Fruit fly (Drosophila melanogaster) whole organism, prepupa: ENCODE results near the gene CG3987.

Experiments used
- Blimp-1 ChIP-seq: fragments of 200-800 bp; sonication (Bioruptor generic); optimal IDR thresholded peaks from 3 replicates; lab custom pipeline; 2017; ENCODE audit warnings: missing biosample characterization, missing genetic modification characterization, mild to moderate bottlenecking, moderate library complexity, missing genetic modification reagents
- CG10669 ChIP-seq: fragments of 200-800 bp; sonication (Bioruptor generic); optimal IDR thresholded peaks from 3 replicates; lab custom pipeline; 2018; ENCODE audit warnings: missing biosample characterization, mild to moderate bottlenecking, missing genetic modification characterization, moderate library complexity
- CG11294 ChIP-seq: fragments of 200-800 bp; sonication (Bioruptor generic); IDR thresholded peaks from 2 replicates; pipeline ENCODE4 v1.3.6; 2022; ENCODE audit warnings: missing biosample characterization, missing genetic modification characterization
- CG11762 ChIP-seq: fragments of 200-800 bp; sonication (Bioruptor generic); optimal IDR thresholded peaks from 3 replicates; lab custom pipeline; 2016; ENCODE audit warnings: missing biosample characterization, missing genetic modification characterization; ENCODE audit not compliant: insufficient read depth
- CG11902 ChIP-seq: fragments of 200-800 bp; sonication (Bioruptor generic); optimal IDR thresholded peaks from 3 replicates; lab custom pipeline; 2016; ENCODE audit warnings: missing biosample characterization, missing genetic modification characterization
- CG15336 ChIP-seq: fragments of 200-800 bp; sonication (Bioruptor generic); IDR thresholded peaks from 2 replicates; pipeline ENCODE4 v1.3.6; 2022; ENCODE audit warnings: missing biosample characterization, missing genetic modification characterization
- CG1621 ChIP-seq: fragments of 200-800 bp; sonication (Bioruptor generic); optimal IDR thresholded peaks from 3 replicates; lab custom pipeline; 2018; ENCODE audit warnings: missing biosample characterization, mild to moderate bottlenecking, missing genetic modification characterization
- CG16779 ChIP-seq: fragments of 200-800 bp; sonication (Bioruptor generic); optimal IDR thresholded peaks from 3 replicates; lab custom pipeline; 2017; ENCODE audit warnings: missing biosample characterization, mild to moderate bottlenecking, missing genetic modification characterization
- CG3032 ChIP-seq: fragments of 200-800 bp; optimal IDR thresholded peaks from 2 replicates; lab custom pipeline; 2019; ENCODE audit warnings: missing biosample characterization, mild to moderate bottlenecking, missing genetic modification characterization, moderate library complexity
- CG31627 ChIP-seq: fragments of 200-800 bp; sonication (Bioruptor generic); optimal IDR thresholded peaks from 3 replicates; lab custom pipeline; 2016; ENCODE audit warnings: missing biosample characterization, missing genetic modification characterization
- CG34406 ChIP-seq: fragments of 200-800 bp; sonication (Bioruptor generic); optimal IDR thresholded peaks from 3 replicates; lab custom pipeline; 2016; ENCODE audit warnings: missing biosample characterization, missing genetic modification characterization
- CG4318 ChIP-seq: fragments of 200-800 bp; sonication (Bioruptor generic); optimal IDR thresholded peaks from 3 replicates; lab custom pipeline; 2017; ENCODE audit warnings: missing biosample characterization, mild to moderate bottlenecking, missing genetic modification characterization
- CG6163 ChIP-seq: fragments of 200-800 bp; sonication (Bioruptor generic); IDR thresholded peaks from 3 replicates; pipeline ENCODE4 v1.3.6; 2022; ENCODE audit warnings: missing biosample characterization, missing genetic modification characterization
- CG6276 ChIP-seq: fragments of 200-800 bp; sonication (Bioruptor generic); optimal IDR thresholded peaks from 2 replicates; lab custom pipeline; 2017; ENCODE audit warnings: missing biosample characterization, mild to moderate bottlenecking, missing genetic modification characterization
- CG6792 ChIP-seq: fragments of 200-800 bp; sonication (Bioruptor generic); optimal IDR thresholded peaks from 3 replicates; lab custom pipeline; 2016; ENCODE audit warnings: missing biosample characterization, missing genetic modification characterization
- CG7368 ChIP-seq: fragments of 200-800 bp; sonication (Bioruptor generic); optimal IDR thresholded peaks from 3 replicates; lab custom pipeline; 2016; ENCODE audit warnings: missing biosample characterization, missing genetic modification characterization
- CG8632 ChIP-seq: fragments of 200-800 bp; sonication (Bioruptor generic); optimal IDR thresholded peaks from 3 replicates; lab custom pipeline; 2016; ENCODE audit warnings: missing biosample characterization, missing genetic modification characterization
- Eip75B ChIP-seq: fragments of 200-800 bp; sonication (Bioruptor generic); optimal IDR thresholded peaks from 3 replicates; lab custom pipeline; 2016; ENCODE audit warnings: missing biosample characterization, missing genetic modification characterization
- Eip78C ChIP-seq: fragments of 200-800 bp; sonication (Bioruptor generic); peaks from one replicate; lab custom pipeline; 2016; ENCODE audit warnings: missing biosample characterization, missing genetic modification characterization
- Eip93F ChIP-seq: fragments of 200-800 bp; sonication (Bioruptor generic); optimal IDR thresholded peaks from 2 replicates; lab custom pipeline; 2016; ENCODE audit warnings: missing biosample characterization, mild to moderate bottlenecking, missing genetic modification characterization
- Ets21C ChIP-seq: fragments of 200-800 bp; sonication (Bioruptor generic); optimal IDR thresholded peaks from 3 replicates; lab custom pipeline; 2016; ENCODE audit warnings: missing biosample characterization, missing genetic modification characterization
- Ets96B ChIP-seq: fragments of 200-800 bp; optimal IDR thresholded peaks from 2 replicates; lab custom pipeline; 2019; ENCODE audit warnings: missing biosample characterization, mild to moderate bottlenecking, missing genetic modification characterization, moderate library complexity
- Gug ChIP-seq: fragments of 200-800 bp; sonication (Bioruptor generic); IDR thresholded peaks from 2 replicates; pipeline ENCODE4 v1.3.6; 2022; ENCODE audit warnings: missing biosample characterization, missing genetic modification characterization
- Hr38 ChIP-seq: sonication (Bioruptor generic); optimal IDR thresholded peaks from 2 replicates; lab custom pipeline; 2016; ENCODE audit warnings: missing biosample characterization, missing genetic modification characterization
- Met ChIP-seq: fragments of 200-800 bp; sonication (Bioruptor generic); optimal IDR thresholded peaks from 3 replicates; lab custom pipeline; 2016; ENCODE audit warnings: missing biosample characterization, missing genetic modification characterization
- OdsH ChIP-seq: fragments of 200-800 bp; sonication (Bioruptor generic); optimal IDR thresholded peaks from 3 replicates; lab custom pipeline; 2016; ENCODE audit warnings: missing biosample characterization, missing genetic modification characterization
- Smox ChIP-seq: fragments of 200-800 bp; sonication (Bioruptor generic); optimal IDR thresholded peaks from 3 replicates; lab custom pipeline; 2016; ENCODE audit warnings: missing biosample characterization, missing genetic modification characterization
- Sox102F ChIP-seq: fragments of 200-800 bp; sonication (Bioruptor generic); optimal IDR thresholded peaks from 2 replicates; lab custom pipeline; 2016; ENCODE audit warnings: missing biosample characterization, mild to moderate bottlenecking, missing genetic modification characterization
- Sox15 ChIP-seq: fragments of 200-800 bp; sonication (Bioruptor generic); optimal IDR thresholded peaks from 3 replicates; lab custom pipeline; 2016; ENCODE audit warnings: missing biosample characterization, missing genetic modification characterization
- acj6 ChIP-seq: fragments of 200-800 bp; sonication (Bioruptor generic); optimal IDR thresholded peaks from 3 replicates; lab custom pipeline; 2016; ENCODE audit warnings: missing biosample characterization, missing genetic modification characterization
- cyc ChIP-seq: fragments of 200-800 bp; sonication (Bioruptor generic); optimal IDR thresholded peaks from 3 replicates; lab custom pipeline; 2016; ENCODE audit warnings: missing biosample characterization, missing genetic modification characterization
- dac ChIP-seq: fragments of 200-800 bp; sonication (Bioruptor generic); optimal IDR thresholded peaks from 2 replicates; lab custom pipeline; 2017; ENCODE audit warnings: missing biosample characterization, mild to moderate bottlenecking, missing genetic modification characterization
- dsx ChIP-seq: fragments of 200-800 bp; optimal IDR thresholded peaks from 3 replicates; lab custom pipeline; 2019; ENCODE audit warnings: missing biosample characterization, mild to moderate bottlenecking, missing genetic modification characterization, moderate library complexity; ENCODE audit not compliant: poor library complexity, severe bottlenecking
- fd59A ChIP-seq: fragments of 200-800 bp; sonication (Bioruptor generic); optimal IDR thresholded peaks from 2 replicates; lab custom pipeline; 2017; ENCODE audit warnings: missing biosample characterization, mild to moderate bottlenecking, missing genetic modification characterization, missing genetic modification reagents
- fd85E ChIP-seq: fragments of 200-800 bp; sonication (Bioruptor generic); optimal IDR thresholded peaks from 3 replicates; lab custom pipeline; 2016; ENCODE audit warnings: missing biosample characterization, missing genetic modification characterization
- fkh ChIP-seq: fragments of 200-800 bp; sonication (Bioruptor generic); optimal IDR thresholded peaks from 3 replicates; lab custom pipeline; 2017; ENCODE audit warnings: missing biosample characterization, mild to moderate bottlenecking, missing genetic modification characterization, moderate library complexity
- lz ChIP-seq: fragments of 200-800 bp; sonication (Bioruptor generic); optimal IDR thresholded peaks from 3 replicates; lab custom pipeline; 2016; ENCODE audit warnings: missing biosample characterization, missing genetic modification characterization
- salr ChIP-seq, 2 experiments: fragments of 200-800 bp; sonication (Bioruptor generic); optimal IDR thresholded peaks; 3 replicates each; lab custom pipeline; 2016 to 2018; ENCODE audit warnings: missing biosample characterization in 2 of 2, missing genetic modification characterization in 2 of 2, mild to moderate bottlenecking in 1 of 2
- spab ChIP-seq: fragments of 200-800 bp; sonication (Bioruptor generic); optimal IDR thresholded peaks from 2 replicates; lab custom pipeline; 2017; ENCODE audit warnings: missing biosample characterization, mild to moderate bottlenecking, missing genetic modification characterization, missing genetic modification reagents
- svp ChIP-seq: fragments of 200-800 bp; sonication (Bioruptor generic); peaks from one replicate; lab custom pipeline; 2016; ENCODE audit warnings: missing biosample characterization, missing genetic modification characterization
- topi ChIP-seq: fragments of 200-800 bp; sonication (Bioruptor generic); optimal IDR thresholded peaks from 3 replicates; lab custom pipeline; 2016; ENCODE audit warnings: missing biosample characterization, missing genetic modification characterization
- vri ChIP-seq: fragments of 200-800 bp; sonication (Bioruptor generic); optimal IDR thresholded peaks from 3 replicates; lab custom pipeline; 2016; ENCODE audit warnings: missing biosample characterization, mild to moderate bottlenecking, missing genetic modification characterization

CG3987 gene

DNA sequence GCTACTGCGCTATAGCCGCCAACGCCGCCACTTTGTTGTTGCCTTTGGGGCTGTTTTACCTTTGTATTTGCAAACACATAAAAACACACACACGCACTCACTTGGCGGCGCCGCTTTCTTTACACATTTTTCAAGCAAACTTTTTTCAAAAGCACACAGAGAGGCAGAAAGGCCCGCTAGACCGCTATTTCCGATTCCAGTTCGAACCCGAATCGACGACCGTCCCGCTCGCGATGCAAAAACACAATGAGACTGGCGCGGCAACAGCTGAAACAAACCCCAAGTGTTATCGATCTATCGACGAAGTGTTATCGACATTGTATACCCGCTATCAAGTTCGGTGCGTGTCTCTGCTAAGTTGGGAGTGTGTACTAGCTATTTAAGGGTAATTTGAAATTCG is 8.1 kb upstream of the CG3987 start, which contains the start of gene CG42788 (continued):
- no peak for TF ChIP-seq Hr38
- TF ChIP-seq dsx (GFP tag; lab: Kevin White, UChicago) = peak; percentile 92
- TF ChIP-seq Gug (GFP tag; lab: Robert Waterston, UW) = no peak
- TF ChIP-seq CG34406 (GFP tag; lab: Kevin White, UChicago) = peak; percentile 69
- no peak for TF ChIP-seq fd59A (GFP tag; lab: Kevin White, UChicago)
- peak; percentile 73 for TF ChIP-seq Sox102F
- no peak for TF ChIP-seq Eip93F
- TF ChIP-seq CG11294 (GFP tag; lab: Robert Waterston, UW) = no peak
- no peak for TF ChIP-seq Ets21C (GFP tag; lab: Kevin White, UChicago)
- peak; percentile 23 for TF ChIP-seq CG3032
- peak; percentile 77 for TF ChIP-seq vri (GFP tag; lab: Kevin White, UChicago)
- no peak for TF ChIP-seq fd85E (GFP tag; lab: Kevin White, UChicago)
- TF ChIP-seq spab (GFP tag; lab: Kevin White, UChicago) = no peak
- peak; percentile 16 for TF ChIP-seq CG6276 (GFP tag; lab: Kevin White, UChicago)
- TF ChIP-seq CG11902 (GFP tag; lab: Kevin White, UChicago) = no peak
- TF ChIP-seq CG6792 = peak; percentile 24
- TF ChIP-seq dac (GFP tag; lab: Kevin White, UChicago) = no peak
- TF ChIP-seq Met (GFP tag; lab: Kevin White, UChicago) = peak; percentile 49
- TF ChIP-seq CG10669 (GFP tag; lab: Kevin White, UChicago) = no peak
- TF ChIP-seq CG4318 (GFP tag; lab: Kevin White, UChicago) = no peak
- TF ChIP-seq lz (GFP tag; lab: Kevin White, UChicago) = peak; percentile 48
- peak; percentile 18 for TF ChIP-seq Eip75B (GFP tag; lab: Kevin White, UChicago)
- peak; percentile 22 for TF ChIP-seq CG16779
- TF ChIP-seq Eip78C = peak; percentile 92
- no peak for TF ChIP-seq CG6163 (GFP tag; lab: Robert Waterston, UW)
- no peak for TF ChIP-seq CG15336 (GFP tag; lab: Robert Waterston, UW)
- TF ChIP-seq CG8632 (GFP tag; lab: Kevin White, UChicago) = no peak
- no peak for TF ChIP-seq Sox15
- peak; percentile 12 for TF ChIP-seq Ets96B (tag; lab: Kevin White, UChicago)
- TF ChIP-seq OdsH (GFP tag; lab: Kevin White, UChicago) = no peak
- TF ChIP-seq CG7368 (GFP tag; lab: Kevin White, UChicago) = no peak
- TF ChIP-seq cyc (GFP tag; lab: Kevin White, UChicago) = peak; percentile 21
- peak; percentile 29 for TF ChIP-seq CG31627 (GFP tag; lab: Kevin White, UChicago)
- TF ChIP-seq topi (GFP tag; lab: Kevin White, UChicago) = peak; percentile 40

DNA sequence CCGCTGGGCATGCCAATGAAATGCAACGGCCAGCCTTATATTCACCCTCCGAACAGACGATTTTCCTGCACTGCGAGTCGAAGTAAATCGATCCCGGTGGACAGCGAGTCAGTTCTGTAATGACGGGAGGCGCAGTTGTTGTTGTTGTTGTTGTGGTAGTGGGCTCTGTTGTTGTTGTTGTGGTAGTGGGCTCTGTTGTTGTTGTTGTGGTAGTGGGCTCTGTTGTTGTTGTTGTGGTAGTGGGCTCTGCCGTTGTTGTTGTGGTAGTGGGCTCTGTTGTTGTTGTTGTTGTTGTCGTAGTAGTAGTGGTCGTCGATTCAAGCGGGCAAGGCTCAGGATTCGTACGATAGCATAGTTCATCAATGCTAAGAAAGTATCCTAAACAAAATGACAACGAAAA is 3.7 kb upstream of the CG3987 start:
- TF ChIP-seq fkh (GFP tag; lab: Kevin White, UChicago) (no peak), Sox15 (no peak), CG16779 (no peak), Blimp-1 (GFP tag; lab: Kevin White, UChicago) (no peak), Smox (GFP tag; lab: Kevin White, UChicago) (no peak), CG11294 (GFP tag; lab: Robert Waterston, UW) (no peak), dsx (GFP tag; lab: Kevin White, UChicago) (no peak), CG34406 (GFP tag; lab: Kevin White, UChicago) (no peak)

DNA sequence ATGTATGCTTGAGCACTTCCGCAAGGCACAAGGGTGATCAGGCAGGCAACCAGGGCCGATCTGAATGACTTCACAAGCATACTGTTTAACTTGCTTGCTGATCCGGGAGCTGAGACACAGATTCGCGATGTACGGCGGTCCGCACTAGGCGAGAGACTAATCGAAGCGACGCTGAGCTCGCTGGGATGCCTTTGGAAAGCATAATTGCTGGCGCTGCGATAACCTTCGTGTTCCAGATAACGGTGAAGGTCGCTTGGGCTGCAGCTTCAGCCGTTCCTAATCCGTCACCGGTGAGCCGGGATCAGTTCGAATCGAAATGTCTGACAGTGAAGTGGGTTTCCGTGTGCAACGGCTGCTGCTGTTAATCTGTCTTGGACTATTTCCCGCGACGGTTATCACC is 2.9 kb upstream of the CG3987 start, which contains the start of the genes CG6912 and CG3984:
TSS of gene CG6912 (minus strand) at position 159 of the 400 bp plus-strand sequence.
TSS of gene CG3984 (plus strand) at position 303 of the 400 bp plus-strand sequence.
- no peak for TF ChIP-seq acj6 (GFP tag; lab: Kevin White, UChicago)
- TF ChIP-seq salr (GFP tag; optimal IDR thresholded peaks at IDR 0.05; lab: Kevin White, UChicago) = no peak
- TF ChIP-seq CG11762 (GFP tag; lab: Kevin White, UChicago) = no peak
- no peak for TF ChIP-seq lz (GFP tag; lab: Kevin White, UChicago)
- TF ChIP-seq CG6792 = no peak
- TF ChIP-seq svp = peak; percentile 94
- no peak for TF ChIP-seq CG1621 (tag; lab: Kevin White, UChicago)
